Fruit fly (Drosophila melanogaster) whole organism, embryonic: ENCODE results near the gene CG14982.

Source experiments
- Bgb ChIP-seq: fragments of 200-800 bp; sonication (Bioruptor generic); IDR thresholded peaks from 2 replicates; pipeline ENCODE4 v1.3.6; 2022; ENCODE audit warnings: missing biosample characterization, missing genetic modification characterization; ENCODE audit not compliant: partially characterized antibody
- CG10147 ChIP-seq: fragments of 200-800 bp; sonication (Bioruptor generic); optimal IDR thresholded peaks from 2 replicates; lab custom pipeline; 2019; ENCODE audit warnings: missing biosample characterization, mild to moderate bottlenecking, missing genetic modification characterization, moderate library complexity
- CG10654 ChIP-seq: fragments of 200-800 bp; sonication (Bioruptor generic); optimal IDR thresholded peaks from 2 replicates; lab custom pipeline; 2016; ENCODE audit warnings: missing biosample characterization, missing genetic modification characterization
- CG11695 ChIP-seq: fragments of 200-800 bp; sonication (Bioruptor generic); IDR thresholded peaks from 3 replicates; pipeline ENCODE4 v1.3.6; 2022; ENCODE audit warnings: missing biosample characterization, missing genetic modification characterization
- CG12104 ChIP-seq: fragments of 200-800 bp; sonication (Bioruptor generic); optimal IDR thresholded peaks from 3 replicates; lab custom pipeline; 2016; ENCODE audit warnings: missing biosample characterization, missing genetic modification characterization
- CG12219 ChIP-seq: fragments of 200-800 bp; sonication (Bioruptor generic); optimal IDR thresholded peaks from 3 replicates; lab custom pipeline; 2018; ENCODE audit warnings: missing biosample characterization, mild to moderate bottlenecking, missing genetic modification characterization
- CG13624 ChIP-seq: fragments of 200-800 bp; sonication (Bioruptor generic); optimal IDR thresholded peaks from 2 replicates; lab custom pipeline; 2016; ENCODE audit warnings: missing biosample characterization, missing genetic modification characterization
- CG18011 ChIP-seq: fragments of 200-800 bp; sonication (Bioruptor generic); optimal IDR thresholded peaks from 2 replicates; lab custom pipeline; 2017; ENCODE audit warnings: missing biosample characterization, missing genetic modification characterization, mild to moderate bottlenecking, moderate library complexity, missing genotype
- CG2120 ChIP-seq: fragments of 200-800 bp; sonication (Bioruptor generic); optimal IDR thresholded peaks from 3 replicates; lab custom pipeline; 2016; ENCODE audit warnings: missing biosample characterization, missing genetic modification characterization
- CG32532 ChIP-seq: fragments of 200-800 bp; sonication (Bioruptor generic); IDR thresholded peaks from 2 replicates; pipeline ENCODE4 v1.3.6; 2022; ENCODE audit warnings: missing biosample characterization, missing genetic modification characterization
- CG32772 ChIP-seq: fragments of 200-800 bp; sonication (Bioruptor generic); IDR thresholded peaks from 2 replicates; pipeline ENCODE4 v1.3.6; 2022; ENCODE audit warnings: missing biosample characterization, missing genetic modification characterization
- CG4617 ChIP-seq: fragments of 200-800 bp; sonication (Bioruptor generic); optimal IDR thresholded peaks from 3 replicates; lab custom pipeline; 2016; ENCODE audit warnings: missing biosample characterization, missing genetic modification characterization, borderline replicate concordance
- CG5245 ChIP-seq: fragments of 200-800 bp; sonication (Bioruptor generic); optimal IDR thresholded peaks from 3 replicates; lab custom pipeline; 2016; ENCODE audit warnings: missing biosample characterization, missing genetic modification characterization
- CG7271 ChIP-seq: fragments of 200-800 bp; sonication (Bioruptor generic); optimal IDR thresholded peaks from 2 replicates; lab custom pipeline; 2018; ENCODE audit warnings: missing biosample characterization, mild to moderate bottlenecking, missing genetic modification characterization, moderate library complexity
- CG7963 ChIP-seq: fragments of 200-800 bp; sonication (Bioruptor generic); IDR thresholded peaks from 3 replicates; pipeline ENCODE4 v1.3.6; 2022; ENCODE audit warnings: missing biosample characterization, missing genetic modification characterization; ENCODE audit not compliant: partially characterized antibody
- CG8924 ChIP-seq: fragments of 200-800 bp; optimal IDR thresholded peaks from 3 replicates; lab custom pipeline; 2019; ENCODE audit warnings: missing biosample characterization, mild to moderate bottlenecking, missing genetic modification characterization, moderate library complexity
- CG9817 ChIP-seq: fragments of 200-800 bp; sonication (Bioruptor generic); optimal IDR thresholded peaks from 2 replicates; lab custom pipeline; 2018; ENCODE audit warnings: missing biosample characterization, mild to moderate bottlenecking, missing genetic modification characterization, moderate library complexity
- Dref ChIP-seq: fragments of 200-800 bp; sonication (Bioruptor generic); IDR thresholded peaks from 2 replicates; pipeline ENCODE4 v1.3.6; 2022; ENCODE audit warnings: missing biosample characterization, missing genetic modification characterization
- Drgx ChIP-seq: fragments of 200-800 bp; sonication (Bioruptor generic); IDR thresholded peaks from 2 replicates; pipeline ENCODE4 v1.3.6; 2022; ENCODE audit warnings: missing biosample characterization, missing genetic modification characterization
- E2f2 ChIP-seq: fragments of 200-800 bp; sonication (Bioruptor generic); IDR thresholded peaks from 2 replicates; pipeline ENCODE4 v1.3.6; 2022; ENCODE audit warnings: missing biosample characterization, missing genetic modification characterization
- Ets65A ChIP-seq: fragments of 200-800 bp; sonication (Bioruptor generic); peaks from one replicate; lab custom pipeline; 2016; ENCODE audit warnings: missing biosample characterization, missing genetic modification characterization
- Fer2 ChIP-seq: fragments of 200-800 bp; sonication (Bioruptor generic); optimal IDR thresholded peaks from 2 replicates; lab custom pipeline; 2018; ENCODE audit warnings: missing biosample characterization, mild to moderate bottlenecking, missing genetic modification characterization, moderate library complexity
- Fer3 ChIP-seq: fragments of 200-800 bp; sonication (Bioruptor generic); optimal IDR thresholded peaks from 2 replicates; lab custom pipeline; 2018; ENCODE audit warnings: missing biosample characterization, mild to moderate bottlenecking, missing genetic modification characterization, moderate library complexity
- HHEX ChIP-seq: fragments of 200-800 bp; sonication (Bioruptor generic); optimal IDR thresholded peaks from 3 replicates; lab custom pipeline; 2017; ENCODE audit warnings: missing biosample characterization, mild to moderate bottlenecking, missing genetic modification characterization, missing genetic modification reagents
- HLH4C ChIP-seq: fragments of 200-800 bp; sonication (Bioruptor generic); IDR thresholded peaks from 3 replicates; pipeline ENCODE4 v1.3.6; 2022; ENCODE audit warnings: missing biosample characterization, missing genetic modification characterization; ENCODE audit not compliant: partially characterized antibody
- Hmx ChIP-seq: fragments of 200-800 bp; sonication (Bioruptor generic); optimal IDR thresholded peaks from 2 replicates; lab custom pipeline; 2016; ENCODE audit warnings: missing biosample characterization, missing genetic modification characterization
- Hr51 ChIP-seq, 2 experiments: fragments of 200-800 bp; sonication (Bioruptor generic); optimal IDR thresholded peaks; 2 replicates in 1 of 2; 3 replicates in 1 of 2; lab custom pipeline; 2016 to 2018; ENCODE audit warnings: missing biosample characterization in 2 of 2, missing genetic modification characterization in 2 of 2, mild to moderate bottlenecking in 1 of 2, moderate library complexity in 1 of 2
- Jarid2 ChIP-seq: fragments of 200-800 bp; sonication (Bioruptor generic); optimal IDR thresholded peaks from 3 replicates; lab custom pipeline; 2017; ENCODE audit warnings: mild to moderate bottlenecking, missing biosample characterization, missing genetic modification reagents, missing genetic modification characterization
- Meics ChIP-seq: fragments of 200-800 bp; sonication (Bioruptor generic); optimal IDR thresholded peaks from 2 replicates; lab custom pipeline; 2017; ENCODE audit warnings: missing biosample characterization, mild to moderate bottlenecking, missing genetic modification characterization
- NC2α ChIP-seq: fragments of 200-800 bp; sonication (Bioruptor generic); optimal IDR thresholded peaks from 2 replicates; lab custom pipeline; 2016; ENCODE audit warnings: missing biosample characterization, missing genetic modification characterization
- Opbp ChIP-seq: fragments of 200-800 bp; sonication (Bioruptor generic); IDR thresholded peaks from 3 replicates; pipeline ENCODE4 v1.3.6; 2022; ENCODE audit warnings: missing biosample characterization, missing genetic modification characterization; ENCODE audit not compliant: partially characterized antibody
- Pdp1 ChIP-seq, 2 experiments: fragments of 200-800 bp; sonication (Bioruptor generic); optimal IDR thresholded peaks; 3 replicates each; lab custom pipeline; 2016; ENCODE audit warnings: missing biosample characterization in 2 of 2, missing genetic modification characterization in 2 of 2, mild to moderate bottlenecking in 1 of 2, moderate library complexity in 1 of 2
- amos ChIP-seq: fragments of 200-800 bp; sonication (Bioruptor generic); IDR thresholded peaks from 2 replicates; pipeline ENCODE4 v1.3.6; 2022; ENCODE audit warnings: missing biosample characterization, missing genetic modification characterization; ENCODE audit not compliant: partially characterized antibody
- dati ChIP-seq: fragments of 200-800 bp; sonication (Bioruptor generic); IDR thresholded peaks from 2 replicates; pipeline ENCODE4 v1.3.6; 2022; ENCODE audit warnings: missing biosample characterization, missing genetic modification characterization
- dysf ChIP-seq: fragments of 200-800 bp; sonication (Bioruptor generic); IDR thresholded peaks from 3 replicates; pipeline ENCODE4 v1.3.6; 2022; ENCODE audit warnings: missing biosample characterization, missing genetic modification characterization
- gfzf ChIP-seq: fragments of 200-800 bp; sonication (Bioruptor generic); optimal IDR thresholded peaks from 2 replicates; lab custom pipeline; 2016; ENCODE audit warnings: missing biosample characterization, mild to moderate bottlenecking, missing genetic modification characterization, moderate library complexity
- grau ChIP-seq: fragments of 200-800 bp; optimal IDR thresholded peaks from 3 replicates; lab custom pipeline; 2019; ENCODE audit warnings: missing biosample characterization, mild to moderate bottlenecking, missing genetic modification characterization, moderate library complexity
- hb ChIP-seq: fragments of 200-800 bp; sonication (Bioruptor generic); IDR thresholded peaks from 3 replicates; pipeline ENCODE4 v1.3.6; 2022; ENCODE audit warnings: missing biosample characterization, missing genetic modification characterization; ENCODE audit not compliant: partially characterized antibody
- nau ChIP-seq: fragments of 200-800 bp; sonication (Bioruptor generic); optimal IDR thresholded peaks from 3 replicates; lab custom pipeline; 2017; ENCODE audit warnings: missing biosample characterization, mild to moderate bottlenecking, missing genetic modification characterization, missing genetic modification reagents
- repo ChIP-seq: fragments of 200-800 bp; sonication (Bioruptor generic); optimal IDR thresholded peaks from 2 replicates; lab custom pipeline; 2016; ENCODE audit warnings: missing biosample characterization, missing genetic modification characterization
- sens ChIP-seq: fragments of 200-800 bp; sonication (Bioruptor generic); peaks from one replicate; lab custom pipeline; 2016; ENCODE audit warnings: missing biosample characterization, missing genetic modification characterization
- slbo ChIP-seq: fragments of 200-800 bp; sonication (Bioruptor generic); IDR thresholded peaks from 2 replicates; pipeline ENCODE4 v1.3.6; 2022; ENCODE audit warnings: missing biosample characterization, missing genetic modification characterization
- tap ChIP-seq: fragments of 200-800 bp; optimal IDR thresholded peaks from 3 replicates; lab custom pipeline; 2019; ENCODE audit warnings: missing biosample characterization, mild to moderate bottlenecking, missing genetic modification characterization, moderate library complexity
- tgo ChIP-seq: fragments of 200-800 bp; sonication (Bioruptor generic); IDR thresholded peaks from 3 replicates; pipeline ENCODE4 v1.3.6; 2022; ENCODE audit warnings: missing biosample characterization, missing genetic modification characterization
- unc-4 ChIP-seq: fragments of 200-800 bp; sonication (Bioruptor generic); IDR thresholded peaks from 2 replicates; pipeline ENCODE4 v1.3.6; 2022; ENCODE audit warnings: missing biosample characterization, missing genetic modification characterization; ENCODE audit not compliant: partially characterized antibody
- vnd ChIP-seq: fragments of 200-800 bp; sonication (Bioruptor generic); IDR thresholded peaks from 3 replicates; pipeline ENCODE4 v1.3.6; 2022; ENCODE audit warnings: missing biosample characterization, missing genetic modification characterization; ENCODE audit not compliant: partially characterized antibody
- vvl ChIP-seq: fragments of 200-800 bp; sonication (Bioruptor generic); IDR thresholded peaks from 2 replicates; pipeline ENCODE4 v1.3.6; 2022; ENCODE audit warnings: missing biosample characterization, missing genetic modification characterization

The CG14982 gene

dm6 chr3L:3940075-3940819 is 2.3 kb upstream of the CG14982 start, which contains the start of gene CG12766 (continued):
- peak; percentile 42; the same call in 1 of the 2 replicates for TF ChIP-seq CG32532 (GFP tag; lab: Robert Waterston, UW)
- peak; percentile 55; the same call in 1 of the 3 replicates for TF ChIP-seq CG7963 (GFP tag; lab: Robert Waterston, UW)
- TF ChIP-seq hb (GFP tag; lab: Robert Waterston, UW), result peak; percentile 55; the same call in 1 of the 3 replicates
- TF ChIP-seq CG13624, result no peak
- no peak for TF ChIP-seq CG18011 (GFP tag; lab: Kevin White, UChicago)
- peak; percentile 65; the same call in 1 of the 2 replicates for TF ChIP-seq Bgb (GFP tag; lab: Robert Waterston, UW)
- TF ChIP-seq CG5245 (GFP tag; lab: Kevin White, UChicago), result no peak
- peak; percentile 78 for TF ChIP-seq HLH4C (GFP tag; lab: Robert Waterston, UW)
- peak; percentile 23; the same call in 1 of the 3 replicates for TF ChIP-seq tgo
- TF ChIP-seq Fer2 (tag; lab: Kevin White, UChicago), result no peak
- TF ChIP-seq Opbp (GFP tag; lab: Robert Waterston, UW), result peak; percentile 34; the same call in 1 of the 3 replicates
- peak; percentile 75 for TF ChIP-seq sens (GFP tag; lab: Kevin White, UChicago)
- TF ChIP-seq CG4617, result no peak
- TF ChIP-seq Ets65A, result no peak
- 0 out of 2 replicates have a peak, but pooled peaks have one; percentile 5 for TF ChIP-seq vvl (GFP tag; lab: Robert Waterston, UW)
- TF ChIP-seq dysf (GFP tag; lab: Robert Waterston, UW), result peak; percentile 23; the same call in 1 of the 3 replicates
- no peak for TF ChIP-seq HHEX (GFP tag; lab: Kevin White, UChicago)
- peak; percentile 36 for TF ChIP-seq grau (tag; lab: Kevin White, UChicago)
- TF ChIP-seq NC2α, result no peak
- TF ChIP-seq CG10654 (GFP tag; lab: Kevin White, UChicago), result no peak
- TF ChIP-seq CG11695 (GFP tag; lab: Robert Waterston, UW), result 0 out of 3 replicates have a peak, but pooled peaks have one; percentile 19
- TF ChIP-seq CG8924 (tag; lab: Kevin White, UChicago), result no peak
- TF ChIP-seq CG32772 (GFP tag; lab: Robert Waterston, UW), result no peak
- TF ChIP-seq Drgx (GFP tag; lab: Robert Waterston, UW), result 0 out of 2 replicates have a peak, but pooled peaks have one; percentile 28
- TF ChIP-seq Fer3 (tag; lab: Kevin White, UChicago), result peak; percentile 40
- TF ChIP-seq CG9817 (tag; lab: Kevin White, UChicago), result no peak
- TF ChIP-seq Jarid2 (GFP tag; lab: Kevin White, UChicago), result no peak
- TF ChIP-seq Meics, result peak; percentile 16
- TF ChIP-seq E2f2 (GFP tag; lab: Robert Waterston, UW), result peak; percentile 76
- peak in 1 of 2 experiments; percentile 54 for TF ChIP-seq Pdp1 (GFP tag; optimal IDR thresholded peaks at IDR 0.05; lab: Kevin White, UChicago)
- no peak for TF ChIP-seq CG12104 (GFP tag; lab: Kevin White, UChicago)
- TF ChIP-seq CG2120 (GFP tag; lab: Kevin White, UChicago), result peak; percentile 66
- TF ChIP-seq repo (GFP tag; lab: Kevin White, UChicago), result no peak
- peak; percentile 29; the same call in 1 of the 2 replicates for TF ChIP-seq slbo (GFP tag; lab: Robert Waterston, UW)
- no peak for TF ChIP-seq nau (GFP tag; lab: Kevin White, UChicago)
- TF ChIP-seq unc-4, result 0 out of 2 replicates have a peak, but pooled peaks have one; percentile 43
- TF ChIP-seq Hmx, result no peak
- peak; percentile 33; the same call in 1 of the 3 replicates for TF ChIP-seq vnd (GFP tag; lab: Robert Waterston, UW)
- peak; percentile 11 for TF ChIP-seq CG10147
- peak; percentile 48 for TF ChIP-seq Dref (GFP tag; lab: Robert Waterston, UW)
- TF ChIP-seq dati (GFP tag; lab: Robert Waterston, UW), result no peak
- TF ChIP-seq Hr51 (GFP tag; optimal IDR thresholded peaks at IDR 0.05; lab: Kevin White, UChicago), result peak in 1 of 2 experiments; percentile 0
- TF ChIP-seq CG7271, result no peak
- TF ChIP-seq amos, result peak; percentile 47; the same call in 1 of the 2 replicates
- no peak for TF ChIP-seq tap (tag; lab: Kevin White, UChicago)
- no peak for TF ChIP-seq CG12219 (GFP tag; lab: Kevin White, UChicago)
- peak; percentile 35 for TF ChIP-seq gfzf (GFP tag; lab: Kevin White, UChicago)
